Worm (Caenorhabditis elegans) whole organism, L4 larva: ENCODE data around the gene srj-49.

Experiments
- Y5F2A.4 ChIP-seq: fragments of 200-800 bp; sonication (Bioruptor generic); optimal IDR thresholded peaks from 2 replicates; lab custom pipeline; 2018; ENCODE audit warnings: mild to moderate bottlenecking, missing genetic modification characterization, missing compliant biosample characterization
- ZK546.5 ChIP-seq, 2 experiments: sonication (generic microtip); optimal IDR thresholded peaks; 2 replicates each; lab custom pipeline; 2017; ENCODE audit warnings: missing biosample characterization in 2 of 2, missing genetic modification characterization in 2 of 2
- ceh-82 ChIP-seq: sonication (generic microtip); optimal IDR thresholded peaks from 2 replicates; lab custom pipeline; 2017; ENCODE audit warnings: missing biosample characterization, missing genetic modification characterization
- unc-39 ChIP-seq: sonication (generic microtip); optimal IDR thresholded peaks from 2 replicates; lab custom pipeline; 2017; ENCODE audit warnings: missing biosample characterization, missing genetic modification characterization

DNA sequence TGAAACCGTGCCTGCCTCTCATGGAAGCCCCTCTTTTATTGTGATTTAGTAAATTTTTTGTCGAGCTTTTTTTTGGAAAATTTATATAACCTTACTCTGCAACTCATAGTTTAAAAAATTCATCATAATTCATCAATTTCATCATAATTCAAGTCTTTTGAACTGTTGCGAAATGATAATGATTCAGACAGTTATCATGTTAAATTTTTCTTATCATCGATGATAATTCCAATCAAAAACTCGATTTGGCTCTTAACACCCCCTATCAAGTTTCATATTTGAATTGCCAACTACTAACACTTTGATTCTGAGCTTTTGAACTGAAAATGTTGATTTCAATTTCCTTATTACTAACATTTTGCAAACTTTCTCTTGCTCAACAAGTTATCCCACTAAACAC lies 38.0 kb downstream of the srj-49 start, which contains the start of gene F54E2.1:
- TF ChIP-seq unc-39 (tag; lab: Kevin White, UChicago) (no peak), ceh-82 (no peak), Y5F2A.4 (GFP tag; lab: Kevin White, UChicago) (no peak), ZK546.5 (tag; optimal IDR thresholded peaks at IDR 0.05; lab: Kevin White, UChicago) (no peak)
